Worm (Caenorhabditis elegans): ENCODE measurements around the gene set-26.
"Not testable (repeated sequence)": the region's sequence is repeated elsewhere in the genome, so short reads cannot be mapped to it uniquely, and the experiment has no call there.

The set-26 gene

DNA sequence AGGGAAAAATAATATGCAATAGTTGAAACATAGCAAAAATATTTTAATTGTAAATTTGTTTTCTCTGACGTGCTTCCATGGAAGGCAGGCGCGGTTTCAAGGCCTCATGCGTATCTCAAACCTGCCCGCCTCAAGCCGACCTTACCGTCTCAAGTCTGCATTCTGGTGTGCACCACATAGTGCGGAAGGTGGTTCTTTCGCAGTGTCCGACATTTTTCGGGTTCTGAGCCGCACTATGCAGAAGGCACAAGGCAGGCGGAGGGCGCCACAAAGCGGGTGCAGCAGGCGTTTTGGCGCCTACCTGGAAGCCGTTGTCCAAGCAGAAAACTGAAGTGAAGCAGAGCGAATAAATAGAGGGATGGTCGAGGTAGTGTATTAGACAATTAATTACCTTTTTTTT, 33.2 kb downstream of the set-26 start:
- TF ChIP-seq somi-1 (GFP tag; optimal IDR thresholded peaks at IDR 0.05) (no peak), T26A5.8 (tag; optimal IDR thresholded peaks at IDR 0.05) (no peak), B0035.1 (tag; optimal IDR thresholded peaks at IDR 0.05) (no peak), F23B12.7 (tag; optimal IDR thresholded peaks at IDR 0.05; ENCODE audit: insufficient read depth) (no peak), madf-8 (GFP tag; conservative IDR thresholded peaks at IDR 0.05) (no peak)

DNA sequence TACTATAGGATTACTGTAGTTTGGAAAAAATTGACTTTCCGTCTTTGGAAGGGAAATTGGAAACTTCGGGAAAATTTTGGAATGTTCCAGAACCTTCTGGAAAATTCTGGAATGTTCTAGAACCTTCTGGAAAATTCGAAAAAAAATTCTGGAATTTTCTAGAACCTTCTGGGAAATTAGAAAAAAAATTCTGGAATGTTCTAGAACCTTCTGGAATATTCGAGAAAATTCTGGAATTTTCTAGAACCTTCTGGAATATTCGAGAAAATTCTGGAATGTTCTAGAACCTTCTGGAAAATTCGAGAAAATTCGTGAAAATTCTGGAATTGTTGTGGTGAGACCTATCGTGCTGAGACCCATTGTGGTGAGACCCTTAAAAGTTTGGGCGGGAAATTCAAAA, 40.6 kb downstream of the set-26 start:
- peak; percentile 59; the same call in 1 of the 2 replicates for TF ChIP-seq attf-6 (GFP tag; IDR thresholded peaks at IDR 0.05)
- 0 out of 2 replicates have a peak, but pooled peaks have one; percentile 57 for TF ChIP-seq Y79H2A.3 (GFP tag; conservative IDR thresholded peaks at IDR 0.05)
- TF ChIP-seq hsf-1 (GFP tag; IDR thresholded peaks at IDR 0.05): peak; percentile 98

DNA sequence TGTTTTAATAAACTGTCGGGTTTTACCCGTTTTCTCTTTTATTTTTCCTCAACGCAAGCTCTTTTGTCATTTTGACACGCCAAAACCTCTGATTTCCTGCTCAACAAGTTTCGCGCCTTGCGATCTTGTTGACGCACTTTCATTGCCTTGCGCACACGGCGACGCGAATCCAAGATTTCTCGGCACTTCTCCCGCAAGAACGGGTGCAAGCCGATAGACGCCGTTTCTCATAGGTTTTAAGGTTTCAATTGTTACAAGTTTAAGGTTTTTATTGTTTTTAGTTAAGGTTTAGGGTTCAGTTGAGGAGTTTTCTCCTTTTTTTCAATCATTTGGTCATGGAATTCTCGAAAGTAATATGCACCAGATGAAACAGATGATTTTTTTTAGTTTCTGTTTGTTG, 44.9 kb downstream of the set-26 start:
- TF ChIP-seq attf-6 (GFP tag; IDR thresholded peaks at IDR 0.05): peak; percentile 68; the same call in 1 of the 2 replicates
- not testable (repeated sequence) for TF ChIP-seq snpc-4 (GFP tag; optimal IDR thresholded peaks at IDR 0.05)
- peak in 1 of 4 experiments; percentile 35 for TF ChIP-seq snpc-4 (tag; optimal IDR thresholded peaks at IDR 0.05)

DNA sequence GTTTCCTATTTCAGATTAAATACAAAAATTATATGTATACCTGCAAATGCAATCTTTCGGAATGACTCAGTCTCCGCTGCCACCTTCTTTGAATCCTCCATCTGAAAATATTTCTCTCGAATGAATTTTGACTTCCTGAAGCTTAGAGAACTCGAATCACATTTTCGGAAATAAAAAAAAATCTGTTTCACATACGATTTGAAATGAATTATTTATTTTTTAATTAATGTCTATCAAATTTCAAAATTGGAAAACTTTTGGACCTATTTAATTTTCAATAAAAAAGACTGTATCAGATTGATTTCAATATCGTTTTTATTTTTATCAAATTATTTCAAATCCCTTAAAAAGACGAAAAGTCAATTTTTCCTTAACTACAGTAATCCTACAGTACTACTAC, 53.0 kb downstream of the set-26 start, which contains the start of gene col-137:
Gene col-137, minus strand, starts transcription at position 101 of the 400 bp plus-strand sequence.
- TF ChIP-seq F37B4.10 (GFP tag; IDR thresholded peaks at IDR 0.05) (no peak), xnd-1 (tag; optimal IDR thresholded peaks at IDR 0.05) (no peak), ceh-100 (GFP tag; IDR thresholded peaks at IDR 0.05) (no peak), B0035.1 (tag; optimal IDR thresholded peaks at IDR 0.05) (no peak), ztf-3 (GFP tag; optimal IDR thresholded peaks at IDR 0.05) (no peak), F23B12.7 (tag; optimal IDR thresholded peaks at IDR 0.05; ENCODE audit: insufficient read depth) (no peak), madf-10 (tag; optimal IDR thresholded peaks at IDR 0.05) (no peak), rpc-1 (optimal IDR thresholded peaks at IDR 0.05) (no peak), rpc-1 (tag; optimal IDR thresholded peaks at IDR 0.05) (no peak), egl-44 (GFP tag; IDR thresholded peaks at IDR 0.05) (no peak), F10E7.11 (tag; optimal IDR thresholded peaks at IDR 0.05) (no peak), Y79H2A.3 (GFP tag; conservative IDR thresholded peaks at IDR 0.05) (no peak), F49E8.2 (tag; optimal IDR thresholded peaks at IDR 0.05; ENCODE audit: insufficient read depth) (no peak), lin-54 (GFP tag; optimal IDR thresholded peaks at IDR 0.05) (no peak), mes-4 (tag; optimal IDR thresholded peaks at IDR 0.05) (no peak), F39B2.1 (GFP tag; IDR thresholded peaks at IDR 0.05) (no peak)

DNA sequence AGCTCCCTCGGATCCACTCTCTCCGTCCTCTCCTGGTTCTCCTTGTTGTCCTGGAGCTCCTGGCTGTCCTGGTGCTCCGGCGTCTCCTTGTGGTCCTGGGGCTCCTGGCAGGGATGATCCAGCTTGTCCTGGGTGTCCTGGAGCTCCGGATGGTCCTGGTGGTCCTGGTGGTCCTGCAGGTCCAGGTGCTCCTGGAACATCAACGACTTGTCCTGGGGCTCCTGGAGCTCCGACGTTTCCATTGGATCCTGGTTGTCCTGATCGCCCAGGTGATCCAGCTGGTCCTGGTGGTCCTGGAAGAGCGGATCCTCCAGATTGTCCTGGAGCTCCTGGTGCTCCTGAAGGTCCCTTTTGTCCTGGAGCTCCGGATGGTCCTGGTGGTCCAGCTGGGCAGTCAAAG, 54.1 kb downstream of the set-26 start:
- no peak for TF ChIP-seq ets-4 (GFP tag; optimal IDR thresholded peaks at IDR 0.05)
- peak; percentile 87; the same call in 1 of the 2 replicates for TF ChIP-seq zfh-2 (GFP tag; conservative IDR thresholded peaks at IDR 0.05)
- TF ChIP-seq egrh-3 (GFP tag; IDR thresholded peaks at IDR 0.05): peak; percentile 89
